Worm (Caenorhabditis elegans) whole organism, midembryonic: ENCODE results near the gene K07E3.1.

Experiments
- T22C8.4 ChIP-seq: fragments of 200-800 bp; sonication (Bioruptor generic); IDR thresholded peaks from 2 replicates; pipeline ENCODE4 v1.3.6; 2022; ENCODE audit warnings: missing genetic modification characterization, missing compliant biosample characterization
- flt-1 ChIP-seq: fragments of 200-800 bp; sonication (Bioruptor generic); IDR thresholded peaks from 2 replicates; pipeline ENCODE4 v1.3.6; 2022; ENCODE audit warnings: missing genetic modification characterization, missing compliant biosample characterization
- klf-2 ChIP-seq: fragments of 200-800 bp; sonication (Bioruptor generic); conservative IDR thresholded peaks from 2 replicates; pipeline ENCODE4 v1.3.6; 2022; ENCODE audit warnings: missing genetic modification reagents, missing genetic modification characterization, missing compliant biosample characterization
- med-1 ChIP-seq: sonication (generic microtip); optimal IDR thresholded peaks from 2 replicates; lab custom pipeline; 2017; ENCODE audit warnings: missing genetic modification characterization, mild to moderate bottlenecking, missing compliant biosample characterization, antibody characterized with exemption, missing genetic modification reagents; ENCODE audit not compliant: insufficient read depth
- ref-1 ChIP-seq: fragments of 200-800 bp; sonication (Bioruptor generic); conservative IDR thresholded peaks from 2 replicates; pipeline ENCODE4 v1.3.6; 2022; ENCODE audit warnings: missing genetic modification reagents, missing genetic modification characterization, missing compliant biosample characterization
- ztf-23 ChIP-seq: fragments of 200-800 bp; sonication (Bioruptor generic); IDR thresholded peaks from 2 replicates; pipeline ENCODE4 v1.3.6; 2022; ENCODE audit warnings: missing genetic modification reagents, missing genetic modification characterization, missing compliant biosample characterization

ce11 chrX:8120281-8120680 is 10.0 kb downstream of the K07E3.1 start:
- no peak for TF ChIP-seq ref-1 (GFP tag; lab: Robert Waterston, UW)
- TF ChIP-seq ztf-23 (GFP tag; lab: Robert Waterston, UW), result no peak
- no peak for TF ChIP-seq klf-2
- TF ChIP-seq flt-1 (GFP tag; lab: Robert Waterston, UW), result no peak
- no peak for TF ChIP-seq T22C8.4 (GFP tag; lab: Robert Waterston, UW)
- TF ChIP-seq med-1 (GFP tag; lab: Kevin White, UChicago), result no peak
